Fruit fly (Drosophila melanogaster) whole organism, embryonic: ENCODE results near the gene CG31816.

Experiments used
- Atf6 ChIP-seq: fragments of 200-800 bp; sonication (Bioruptor generic); IDR thresholded peaks from 2 replicates; pipeline ENCODE4 v1.3.6; 2022; ENCODE audit warnings: missing biosample characterization, missing genetic modification characterization
- Blimp-1 ChIP-seq: fragments of 200-800 bp; sonication (Bioruptor generic); optimal IDR thresholded peaks from 3 replicates; lab custom pipeline; 2018; ENCODE audit warnings: missing biosample characterization, missing genetic modification characterization, mild to moderate bottlenecking, moderate library complexity, missing genetic modification reagents
- CG10267 ChIP-seq: fragments of 200-800 bp; sonication (Bioruptor generic); optimal IDR thresholded peaks from 2 replicates; lab custom pipeline; 2018; ENCODE audit warnings: missing biosample characterization, mild to moderate bottlenecking, missing genetic modification characterization, moderate library complexity
- CG10274 ChIP-seq: fragments of 200-800 bp; sonication (Bioruptor generic); optimal IDR thresholded peaks from 3 replicates; lab custom pipeline; 2017; ENCODE audit warnings: missing biosample characterization, mild to moderate bottlenecking, missing genetic modification characterization
- CG12071 ChIP-seq: fragments of 200-800 bp; sonication (Bioruptor generic); optimal IDR thresholded peaks from 3 replicates; lab custom pipeline; 2018; ENCODE audit warnings: missing biosample characterization, mild to moderate bottlenecking, missing genetic modification characterization
- CG1233 ChIP-seq: fragments of 200-800 bp; sonication (Bioruptor generic); optimal IDR thresholded peaks from 4 replicates; lab custom pipeline; 2018; ENCODE audit warnings: missing biosample characterization, mild to moderate bottlenecking, missing genetic modification characterization
- CG13424 ChIP-seq: fragments of 200-800 bp; sonication (Bioruptor generic); optimal IDR thresholded peaks from 2 replicates; lab custom pipeline; 2019; ENCODE audit warnings: missing biosample characterization, mild to moderate bottlenecking, missing genetic modification characterization, moderate library complexity
- CG17385 ChIP-seq: fragments of 200-800 bp; sonication (Bioruptor generic); optimal IDR thresholded peaks from 3 replicates; lab custom pipeline; 2018; ENCODE audit warnings: missing biosample characterization, mild to moderate bottlenecking, missing genetic modification characterization
- CG17829 ChIP-seq: fragments of 200-800 bp; optimal IDR thresholded peaks from 2 replicates; lab custom pipeline; 2019; ENCODE audit warnings: missing biosample characterization, mild to moderate bottlenecking, missing genetic modification characterization, moderate library complexity
- CG18011 ChIP-seq: fragments of 200-800 bp; sonication (Bioruptor generic); optimal IDR thresholded peaks from 2 replicates; lab custom pipeline; 2017; ENCODE audit warnings: missing biosample characterization, missing genetic modification characterization, mild to moderate bottlenecking, moderate library complexity, missing genotype
- CG18262 ChIP-seq: fragments of 200-800 bp; optimal IDR thresholded peaks from 3 replicates; lab custom pipeline; 2019; ENCODE audit warnings: missing biosample characterization, mild to moderate bottlenecking, missing genetic modification characterization, moderate library complexity
- CG1832 ChIP-seq: fragments of 200-800 bp; sonication (Bioruptor generic); optimal IDR thresholded peaks from 2 replicates; lab custom pipeline; 2017; ENCODE audit warnings: missing biosample characterization, mild to moderate bottlenecking, missing genetic modification characterization, inconsistent platforms
- CG2120 ChIP-seq: fragments of 200-800 bp; sonication (Bioruptor generic); optimal IDR thresholded peaks from 3 replicates; lab custom pipeline; 2016; ENCODE audit warnings: missing biosample characterization, missing genetic modification characterization
- CG2678 ChIP-seq: fragments of 200-800 bp; sonication (Bioruptor generic); optimal IDR thresholded peaks from 3 replicates; lab custom pipeline; 2019; ENCODE audit warnings: missing biosample characterization, mild to moderate bottlenecking, missing genetic modification characterization, moderate library complexity
- CG3163 ChIP-seq: fragments of 200-800 bp; sonication (Bioruptor generic); optimal IDR thresholded peaks from 3 replicates; lab custom pipeline; 2016; ENCODE audit warnings: missing biosample characterization, missing genetic modification characterization
- CG3281 ChIP-seq: fragments of 200-800 bp; sonication (Bioruptor generic); optimal IDR thresholded peaks from 3 replicates; lab custom pipeline; 2017; ENCODE audit warnings: missing biosample characterization, mild to moderate bottlenecking, missing genetic modification characterization
- CG4424 ChIP-seq: fragments of 200-800 bp; sonication (Bioruptor generic); optimal IDR thresholded peaks from 3 replicates; lab custom pipeline; 2016; ENCODE audit warnings: missing biosample characterization, missing genetic modification characterization
- CG4707 ChIP-seq: fragments of 200-800 bp; sonication (Bioruptor generic); optimal IDR thresholded peaks from 2 replicates; lab custom pipeline; 2018; ENCODE audit warnings: missing biosample characterization, mild to moderate bottlenecking, missing genetic modification characterization, moderate library complexity
- CG5180 ChIP-seq: fragments of 200-800 bp; sonication (Bioruptor generic); optimal IDR thresholded peaks from 3 replicates; lab custom pipeline; 2017; ENCODE audit warnings: missing biosample characterization, missing genetic modification characterization, mild to moderate bottlenecking, moderate library complexity, missing genetic modification reagents
- CG7963 ChIP-seq: fragments of 200-800 bp; sonication (Bioruptor generic); IDR thresholded peaks from 3 replicates; pipeline ENCODE4 v1.3.6; 2022; ENCODE audit warnings: missing biosample characterization, missing genetic modification characterization; ENCODE audit not compliant: partially characterized antibody
- CG8388 ChIP-seq: fragments of 200-800 bp; sonication (Bioruptor generic); optimal IDR thresholded peaks from 2 replicates; lab custom pipeline; 2019; ENCODE audit warnings: missing biosample characterization, mild to moderate bottlenecking, missing genetic modification characterization, moderate library complexity
- CG8924 ChIP-seq: fragments of 200-800 bp; optimal IDR thresholded peaks from 3 replicates; lab custom pipeline; 2019; ENCODE audit warnings: missing biosample characterization, mild to moderate bottlenecking, missing genetic modification characterization, moderate library complexity
- CG9727 ChIP-seq: fragments of 200-800 bp; sonication (Bioruptor generic); optimal IDR thresholded peaks from 3 replicates; lab custom pipeline; 2017; ENCODE audit warnings: missing biosample characterization, mild to moderate bottlenecking, missing genetic modification characterization
- CoRest ChIP-seq: fragments of 200-800 bp; sonication (Bioruptor generic); optimal IDR thresholded peaks from 3 replicates; lab custom pipeline; 2018; ENCODE audit warnings: missing biosample characterization, mild to moderate bottlenecking, missing genetic modification characterization, moderate library complexity
- Deaf1 ChIP-seq: fragments of 200-800 bp; optimal IDR thresholded peaks from 3 replicates; lab custom pipeline; 2019; ENCODE audit warnings: missing biosample characterization, mild to moderate bottlenecking, missing genetic modification characterization, moderate library complexity
- Dref ChIP-seq: fragments of 200-800 bp; sonication (Bioruptor generic); IDR thresholded peaks from 2 replicates; pipeline ENCODE4 v1.3.6; 2022; ENCODE audit warnings: missing biosample characterization, missing genetic modification characterization
- HLH3B ChIP-seq: fragments of 200-800 bp; sonication (Bioruptor generic); IDR thresholded peaks from 2 replicates; pipeline ENCODE4 v1.3.6; 2022; ENCODE audit warnings: missing biosample characterization, missing genetic modification characterization
- HLH54F ChIP-seq: fragments of 200-800 bp; sonication (Bioruptor generic); optimal IDR thresholded peaks from 3 replicates; lab custom pipeline; 2016; ENCODE audit warnings: missing biosample characterization, missing genetic modification characterization
- Lhr ChIP-seq: fragments of 200-800 bp; sonication (Bioruptor generic); optimal IDR thresholded peaks from 3 replicates; lab custom pipeline; 2017; ENCODE audit warnings: mild to moderate bottlenecking, missing biosample characterization, missing genetic modification reagents, missing genetic modification characterization
- Ptx1 ChIP-seq: fragments of 200-800 bp; sonication (Bioruptor generic); IDR thresholded peaks from 2 replicates; pipeline ENCODE4 v1.3.6; 2022; ENCODE audit warnings: missing biosample characterization, missing genetic modification characterization
- Ssrp ChIP-seq: fragments of 200-800 bp; sonication (Bioruptor generic); optimal IDR thresholded peaks from 2 replicates; lab custom pipeline; 2018; ENCODE audit warnings: missing biosample characterization, mild to moderate bottlenecking, missing genetic modification characterization, moderate library complexity
- Xrp1 ChIP-seq: fragments of 200-800 bp; sonication (Bioruptor generic); IDR thresholded peaks from 2 replicates; pipeline ENCODE4 v1.3.6; 2022; ENCODE audit warnings: missing biosample characterization, missing genetic modification characterization
- ap ChIP-seq: fragments of 200-800 bp; sonication (Bioruptor generic); IDR thresholded peaks from 2 replicates; pipeline ENCODE4 v1.3.6; 2022; ENCODE audit warnings: missing biosample characterization, missing genetic modification characterization
- bowl ChIP-seq: fragments of 200-800 bp; sonication (Bioruptor generic); IDR thresholded peaks from 2 replicates; pipeline ENCODE4 v1.3.6; 2022; ENCODE audit warnings: missing biosample characterization, missing genetic modification characterization
- cas ChIP-seq: fragments of 200-800 bp; sonication (Bioruptor generic); IDR thresholded peaks from 2 replicates; pipeline ENCODE4 v1.3.6; 2022; ENCODE audit warnings: missing biosample characterization, missing genetic modification characterization
- chif ChIP-seq, 2 experiments: fragments of 200-800 bp; sonication (Bioruptor generic); optimal IDR thresholded peaks; 3 replicates each; lab custom pipeline; 2016; ENCODE audit warnings: missing biosample characterization in 2 of 2, missing genetic modification characterization in 2 of 2
- dmrt99B ChIP-seq: fragments of 200-800 bp; sonication (Bioruptor generic); optimal IDR thresholded peaks from 2 replicates; lab custom pipeline; 2018; ENCODE audit warnings: missing biosample characterization, mild to moderate bottlenecking, missing genetic modification characterization, moderate library complexity
- esg ChIP-seq: fragments of 200-800 bp; sonication (Bioruptor generic); conservative IDR thresholded peaks from 2 replicates; pipeline ENCODE4 v1.3.6; 2022; ENCODE audit warnings: missing biosample characterization, missing genetic modification characterization
- gce ChIP-seq: fragments of 200-800 bp; sonication (Bioruptor generic); IDR thresholded peaks from 3 replicates; pipeline ENCODE4 v1.3.6; 2022; ENCODE audit warnings: missing biosample characterization, missing genetic modification characterization
- gcm ChIP-seq: fragments of 200-800 bp; sonication (Bioruptor generic); optimal IDR thresholded peaks from 2 replicates; lab custom pipeline; 2019; ENCODE audit warnings: missing biosample characterization, mild to moderate bottlenecking, missing genetic modification characterization, moderate library complexity
- grau ChIP-seq: fragments of 200-800 bp; optimal IDR thresholded peaks from 3 replicates; lab custom pipeline; 2019; ENCODE audit warnings: missing biosample characterization, mild to moderate bottlenecking, missing genetic modification characterization, moderate library complexity
- odd ChIP-seq: fragments of 200-800 bp; sonication (Bioruptor generic); optimal IDR thresholded peaks from 2 replicates; lab custom pipeline; 2017; ENCODE audit warnings: missing biosample characterization, mild to moderate bottlenecking, missing genetic modification characterization
- prd ChIP-seq, 3 experiments: fragments of >200 bp in 2 of 3; fragments of 200-800 bp in 1 of 3; sonication (Bioruptor generic) in 1 of 3; optimal IDR thresholded peaks in 2 of 3; IDR thresholded peaks in 1 of 3; 2 replicates in 2 of 3; 3 replicates in 1 of 3; pipeline versions ENCODE4 v1.3.6 to Lab custom; 2017 to 2022; ENCODE audit warnings: missing biosample characterization in 1 of 3, missing genetic modification characterization in 1 of 3
- pros ChIP-seq: fragments of 200-800 bp; sonication (Bioruptor generic); optimal IDR thresholded peaks from 3 replicates; lab custom pipeline; 2019; ENCODE audit warnings: missing biosample characterization, mild to moderate bottlenecking, missing genetic modification characterization, moderate library complexity
- run ChIP-seq: fragments of 200-800 bp; sonication (Bioruptor generic); optimal IDR thresholded peaks from 3 replicates; lab custom pipeline; 2018; ENCODE audit warnings: missing biosample characterization, mild to moderate bottlenecking, missing genetic modification characterization
- tap ChIP-seq: fragments of 200-800 bp; optimal IDR thresholded peaks from 3 replicates; lab custom pipeline; 2019; ENCODE audit warnings: missing biosample characterization, mild to moderate bottlenecking, missing genetic modification characterization, moderate library complexity
- tgo ChIP-seq: fragments of 200-800 bp; sonication (Bioruptor generic); IDR thresholded peaks from 3 replicates; pipeline ENCODE4 v1.3.6; 2022; ENCODE audit warnings: missing biosample characterization, missing genetic modification characterization
- yki ChIP-seq: fragments of >200 bp; optimal IDR thresholded peaks from 3 replicates; lab custom pipeline; 2018
- zen2 ChIP-seq: fragments of 200-800 bp; sonication (Bioruptor generic); IDR thresholded peaks from 3 replicates; pipeline ENCODE4 v1.3.6; 2022; ENCODE audit warnings: missing biosample characterization, missing genetic modification characterization; ENCODE audit not compliant: partially characterized antibody

CG31816 gene

dm6 chr2L:16545772-16546171, 3.4 kb downstream of the CG31816 start (continued):
- TF ChIP-seq CG3281 (GFP tag; lab: Kevin White, UChicago): peak; percentile 75
- peak; percentile 48 for TF ChIP-seq Ptx1 (GFP tag; lab: Robert Waterston, UW)
- peak; percentile 77 for TF ChIP-seq CG8924
- TF ChIP-seq HLH54F (GFP tag; lab: Kevin White, UChicago): peak; percentile 17
- TF ChIP-seq CG17385 (GFP tag; lab: Kevin White, UChicago): peak; percentile 67
- peak; percentile 80 for TF ChIP-seq Atf6 (GFP tag; lab: Robert Waterston, UW)
- TF ChIP-seq Dref (GFP tag; lab: Robert Waterston, UW): no peak
- TF ChIP-seq CG9727 (GFP tag; lab: Kevin White, UChicago): peak; percentile 67
- peak; percentile 56 for TF ChIP-seq CG5180 (GFP tag; lab: Kevin White, UChicago)
- TF ChIP-seq CG2678 (tag; lab: Kevin White, UChicago): peak; percentile 84
- TF ChIP-seq Blimp-1 (GFP tag; lab: Kevin White, UChicago): peak; percentile 61
- no peak for TF ChIP-seq zen2 (GFP tag; lab: Robert Waterston, UW)
- peak; percentile 79 for TF ChIP-seq dmrt99B (tag; lab: Kevin White, UChicago)
- peak; percentile 42 for TF ChIP-seq Ssrp (tag; lab: Kevin White, UChicago)
- TF ChIP-seq CG17829 (tag; lab: Kevin White, UChicago): peak; percentile 67
- peak; percentile 47 for TF ChIP-seq tap (tag; lab: Kevin White, UChicago)
- peak; percentile 33 for TF ChIP-seq CG1832 (GFP tag; lab: Kevin White, UChicago)
- TF ChIP-seq bowl (GFP tag; lab: Robert Waterston, UW): no peak
- peak; percentile 51 for TF ChIP-seq CG10267 (tag; lab: Kevin White, UChicago)
- TF ChIP-seq CG8388: peak; percentile 56
- TF ChIP-seq cas (GFP tag; lab: Robert Waterston, UW): no peak
- TF ChIP-seq CG12071: peak; percentile 65
- TF ChIP-seq CG7963: no peak
- peak; percentile 57 for TF ChIP-seq Deaf1 (tag; lab: Kevin White, UChicago)
- no peak for TF ChIP-seq yki (lab: Kevin White, UChicago)
- peak; percentile 57 for TF ChIP-seq CG3163
- TF ChIP-seq HLH3B (GFP tag; lab: Robert Waterston, UW): peak; percentile 50; the same call in 1 of the 2 replicates
- peak; percentile 61 for TF ChIP-seq run
- peak; percentile 67 for TF ChIP-seq CoRest (tag; lab: Kevin White, UChicago)
- TF ChIP-seq grau (tag; lab: Kevin White, UChicago): peak; percentile 73
- TF ChIP-seq prd (optimal IDR thresholded peaks at IDR 0.05; lab: Kevin White, UChicago): no peak
- TF ChIP-seq prd (GFP tag; IDR thresholded peaks at IDR 0.05; lab: Robert Waterston, UW): peak; percentile 31; the same call in 2 of the 3 replicates
- TF ChIP-seq CG18262: peak; percentile 71
- TF ChIP-seq CG4707 (GFP tag; lab: Kevin White, UChicago): peak; percentile 26
- peak; percentile 47 for TF ChIP-seq CG1233 (GFP tag; lab: Kevin White, UChicago)
- TF ChIP-seq Xrp1 (GFP tag; lab: Robert Waterston, UW): peak; percentile 67; the same call in 1 of the 2 replicates
- TF ChIP-seq esg (GFP tag; lab: Robert Waterston, UW): peak; percentile 54; the same call in 1 of the 2 replicates
- peak; percentile 35 for TF ChIP-seq CG4424 (GFP tag; lab: Kevin White, UChicago)
- TF ChIP-seq CG2120: peak; percentile 70
- TF ChIP-seq CG18011 (GFP tag; lab: Kevin White, UChicago): peak; percentile 25
- peak; percentile 51 for TF ChIP-seq odd (GFP tag; lab: Kevin White, UChicago)
- TF ChIP-seq ap (GFP tag; lab: Robert Waterston, UW): 0 out of 2 replicates have a peak, but pooled peaks have one; percentile 16
- TF ChIP-seq CG10274 (GFP tag; lab: Kevin White, UChicago): peak; percentile 13
- TF ChIP-seq gce (GFP tag; lab: Robert Waterston, UW): 0 out of 3 replicates have a peak, but pooled peaks have one; percentile 62
- peak in 1 of 2 experiments; percentile 40 for TF ChIP-seq chif (GFP tag; optimal IDR thresholded peaks at IDR 0.05; lab: Kevin White, UChicago)
- peak; percentile 18 for TF ChIP-seq Lhr
- no peak for TF ChIP-seq pros
- peak; percentile 35 for TF ChIP-seq gcm (GFP tag; lab: Kevin White, UChicago)
- peak; percentile 25; the same call in 1 of the 3 replicates for TF ChIP-seq tgo
- TF ChIP-seq CG13424 (tag; lab: Kevin White, UChicago): peak; percentile 80
